Fruit fly (Drosophila melanogaster) whole organism, embryonic: ENCODE measurements around the gene Eip93F.

Source experiments
- B-H1 ChIP-seq: fragments of 200-800 bp; sonication (Bioruptor generic); IDR thresholded peaks from 3 replicates; pipeline ENCODE4 v1.3.6; 2022; ENCODE audit warnings: missing biosample characterization, missing genetic modification characterization
- CG10274 ChIP-seq: fragments of 200-800 bp; sonication (Bioruptor generic); optimal IDR thresholded peaks from 3 replicates; lab custom pipeline; 2017; ENCODE audit warnings: missing biosample characterization, mild to moderate bottlenecking, missing genetic modification characterization
- CG10979 ChIP-seq: fragments of 200-800 bp; sonication (Bioruptor generic); optimal IDR thresholded peaks from 2 replicates; lab custom pipeline; 2018; ENCODE audit warnings: missing biosample characterization, mild to moderate bottlenecking, missing genetic modification characterization, moderate library complexity
- CG15514 ChIP-seq: fragments of 200-800 bp; sonication (Bioruptor generic); optimal IDR thresholded peaks from 3 replicates; lab custom pipeline; 2017; ENCODE audit warnings: missing biosample characterization, missing genetic modification characterization, mild to moderate bottlenecking, moderate library complexity, missing genetic modification reagents
- CG16813 ChIP-seq: fragments of 200-800 bp; sonication (Bioruptor generic); IDR thresholded peaks from 3 replicates; pipeline ENCODE4 v1.3.6; 2022; ENCODE audit warnings: missing biosample characterization, missing genetic modification characterization; ENCODE audit not compliant: partially characterized antibody
- CG17802 ChIP-seq: fragments of 200-800 bp; sonication (Bioruptor generic); optimal IDR thresholded peaks from 2 replicates; lab custom pipeline; 2018; ENCODE audit warnings: missing biosample characterization, mild to moderate bottlenecking, missing genetic modification characterization, moderate library complexity
- CG3281 ChIP-seq: fragments of 200-800 bp; sonication (Bioruptor generic); optimal IDR thresholded peaks from 3 replicates; lab custom pipeline; 2017; ENCODE audit warnings: missing biosample characterization, mild to moderate bottlenecking, missing genetic modification characterization
- CG4404 ChIP-seq: fragments of 200-800 bp; sonication (Bioruptor generic); IDR thresholded peaks from 2 replicates; pipeline ENCODE4 v1.3.6; 2022; ENCODE audit warnings: missing biosample characterization, missing genetic modification characterization
- CG9215 ChIP-seq: fragments of 200-800 bp; sonication (Bioruptor generic); IDR thresholded peaks from 2 replicates; pipeline ENCODE4 v1.3.6; 2022; ENCODE audit warnings: missing biosample characterization, missing genetic modification characterization
- CG9609 ChIP-seq: fragments of 200-800 bp; sonication (Bioruptor generic); optimal IDR thresholded peaks from 3 replicates; lab custom pipeline; 2016; ENCODE audit warnings: missing biosample characterization, missing genetic modification characterization
- CkIIα-i1 ChIP-seq: fragments of 200-800 bp; sonication (Bioruptor generic); IDR thresholded peaks from 2 replicates; pipeline ENCODE4 v1.3.6; 2022; ENCODE audit warnings: missing biosample characterization, missing genetic modification characterization
- Dbx ChIP-seq: fragments of 200-800 bp; sonication (Bioruptor generic); IDR thresholded peaks from 3 replicates; pipeline ENCODE4 v1.3.6; 2022; ENCODE audit warnings: missing biosample characterization, missing genetic modification characterization
- Dfd ChIP-seq, 2 experiments: fragments of >200 bp; optimal IDR thresholded peaks; 2 replicates each; lab custom pipeline; 2017; ENCODE audit warnings: missing biosample characterization in 2 of 2, missing genetic modification characterization in 2 of 2
- Drgx ChIP-seq: fragments of 200-800 bp; sonication (Bioruptor generic); IDR thresholded peaks from 2 replicates; pipeline ENCODE4 v1.3.6; 2022; ENCODE audit warnings: missing biosample characterization, missing genetic modification characterization
- ERR ChIP-seq: fragments of 200-800 bp; sonication (Bioruptor generic); optimal IDR thresholded peaks from 2 replicates; lab custom pipeline; 2016; ENCODE audit warnings: missing biosample characterization, missing genetic modification characterization
- Hey ChIP-seq: fragments of 200-800 bp; sonication (Bioruptor generic); optimal IDR thresholded peaks from 3 replicates; lab custom pipeline; 2018; ENCODE audit warnings: missing biosample characterization, mild to moderate bottlenecking, missing genetic modification characterization
- Hmx ChIP-seq: fragments of 200-800 bp; sonication (Bioruptor generic); optimal IDR thresholded peaks from 2 replicates; lab custom pipeline; 2016; ENCODE audit warnings: missing biosample characterization, missing genetic modification characterization
- Hr3 ChIP-seq: fragments of 200-800 bp; sonication (Bioruptor generic); optimal IDR thresholded peaks from 3 replicates; lab custom pipeline; 2016; ENCODE audit warnings: missing biosample characterization, missing genetic modification characterization
- Nf-YC ChIP-seq: fragments of 200-800 bp; optimal IDR thresholded peaks from 3 replicates; lab custom pipeline; 2019; ENCODE audit warnings: missing biosample characterization, mild to moderate bottlenecking, missing genetic modification characterization, moderate library complexity
- Trl ChIP-seq, 3 experiments: fragments of >200 bp in 2 of 3; fragments of 200-800 bp in 1 of 3; sonication (Bioruptor generic) in 1 of 3; optimal IDR thresholded peaks; 2 replicates in 1 of 3; 3 replicates in 2 of 3; lab custom pipeline; 2016 to 2017; ENCODE audit warnings: missing biosample characterization in 1 of 3, missing genetic modification characterization in 1 of 3
- ara ChIP-seq: fragments of 200-800 bp; sonication (Bioruptor generic); IDR thresholded peaks from 2 replicates; pipeline ENCODE4 v1.3.6; 2022; ENCODE audit warnings: missing biosample characterization, missing genetic modification characterization
- bcd ChIP-seq: fragments of 200-800 bp; sonication (Bioruptor generic); optimal IDR thresholded peaks from 2 replicates; lab custom pipeline; 2017; ENCODE audit warnings: missing biosample characterization, mild to moderate bottlenecking, missing genetic modification characterization
- bsh ChIP-seq, 2 experiments: fragments of 200-800 bp; sonication (Bioruptor generic); optimal IDR thresholded peaks; 2 replicates each; lab custom pipeline; 2017 to 2018; ENCODE audit warnings: mild to moderate bottlenecking in 2 of 2, missing biosample characterization in 2 of 2, missing genetic modification characterization in 2 of 2, moderate library complexity in 1 of 2
- corto ChIP-seq: fragments of 200-800 bp; sonication (Bioruptor generic); optimal IDR thresholded peaks from 2 replicates; lab custom pipeline; 2016; ENCODE audit warnings: missing biosample characterization, mild to moderate bottlenecking, missing genetic modification characterization, moderate library complexity
- ewg ChIP-seq: fragments of 200-800 bp; sonication (Bioruptor generic); optimal IDR thresholded peaks from 3 replicates; lab custom pipeline; 2017; ENCODE audit warnings: mild to moderate bottlenecking, missing biosample characterization, missing genetic modification reagents, missing genetic modification characterization
- lov ChIP-seq, 2 experiments: fragments of 200-800 bp in 1 of 2; fragments of >200 bp in 1 of 2; sonication (Bioruptor generic) in 1 of 2; IDR thresholded peaks in 1 of 2; optimal IDR thresholded peaks in 1 of 2; 2 replicates in 1 of 2; 3 replicates in 1 of 2; pipeline versions ENCODE4 v1.3.6 to Lab custom; 2017 to 2022; ENCODE audit warnings: missing biosample characterization in 1 of 2, missing genetic modification characterization in 1 of 2
- mam ChIP-seq: fragments of 200-800 bp; sonication (Bioruptor generic); optimal IDR thresholded peaks from 3 replicates; lab custom pipeline; 2016; ENCODE audit warnings: missing biosample characterization, missing genetic modification characterization
- nau ChIP-seq: fragments of 200-800 bp; sonication (Bioruptor generic); optimal IDR thresholded peaks from 3 replicates; lab custom pipeline; 2017; ENCODE audit warnings: missing biosample characterization, mild to moderate bottlenecking, missing genetic modification characterization, missing genetic modification reagents
- nom ChIP-seq: fragments of 200-800 bp; sonication (Bioruptor generic); optimal IDR thresholded peaks from 2 replicates; lab custom pipeline; 2017; ENCODE audit warnings: missing biosample characterization, missing genetic modification characterization, mild to moderate bottlenecking, moderate library complexity, missing genetic modification reagents
- pnt ChIP-seq: fragments of 200-800 bp; sonication (Bioruptor generic); optimal IDR thresholded peaks from 3 replicates; lab custom pipeline; 2016; ENCODE audit warnings: missing biosample characterization, missing genetic modification characterization
- pros ChIP-seq: fragments of 200-800 bp; sonication (Bioruptor generic); optimal IDR thresholded peaks from 3 replicates; lab custom pipeline; 2019; ENCODE audit warnings: missing biosample characterization, mild to moderate bottlenecking, missing genetic modification characterization, moderate library complexity
- pum ChIP-seq: fragments of 200-800 bp; sonication (Bioruptor generic); optimal IDR thresholded peaks from 2 replicates; lab custom pipeline; 2016; ENCODE audit warnings: missing biosample characterization, missing genetic modification characterization
- slou ChIP-seq: fragments of 200-800 bp; sonication (Bioruptor generic); optimal IDR thresholded peaks from 3 replicates; lab custom pipeline; 2016; ENCODE audit warnings: missing biosample characterization, missing genetic modification characterization
- toy ChIP-seq: fragments of 200-800 bp; sonication (Bioruptor generic); IDR thresholded peaks from 2 replicates; pipeline ENCODE4 v1.3.6; 2022; ENCODE audit warnings: missing biosample characterization, missing genetic modification characterization
- z ChIP-seq: fragments of 200-800 bp; sonication (Bioruptor generic); IDR thresholded peaks from 3 replicates; pipeline ENCODE4 v1.3.6; 2022; ENCODE audit warnings: missing biosample characterization, missing genetic modification characterization

Gene Eip93F

dm6 chr3R:21971141-21971540, 22.2 kb downstream of the Eip93F start:
- TF ChIP-seq CG16813 (GFP tag; lab: Robert Waterston, UW) = no peak
- peak; percentile 91 for TF ChIP-seq z (GFP tag; lab: Robert Waterston, UW)
- TF ChIP-seq, all 482 proteins: peak for 1

- TF ChIP-seq CkIIα-i1 (GFP tag; lab: Robert Waterston, UW) (no peak), pnt (GFP tag; lab: Kevin White, UChicago) (no peak), Hey (tag; lab: Kevin White, UChicago) (no peak), nau (GFP tag; lab: Kevin White, UChicago) (no peak), Nf-YC (tag; lab: Kevin White, UChicago) (no peak), CG15514 (no peak), pum (GFP tag; lab: Kevin White, UChicago) (no peak), Dbx (GFP tag; lab: Robert Waterston, UW) (no peak), lov (optimal IDR thresholded peaks at IDR 0.05; lab: Kevin White, UChicago) (no peak), lov (GFP tag; IDR thresholded peaks at IDR 0.05; lab: Robert Waterston, UW) (no peak), CG3281 (GFP tag; lab: Kevin White, UChicago) (no peak), ara (no peak), bcd (GFP tag; lab: Kevin White, UChicago) (no peak), corto (no peak), bsh (GFP tag; optimal IDR thresholded peaks at IDR 0.05; lab: Kevin White, UChicago) (no peak)
These were observed 22.6 kb downstream of the Eip93F start for dm6 chr3R:21971553-21971952.

dm6 chr3R:21972069-21972468, 23.2 kb downstream of the Eip93F start:
- TF ChIP-seq Drgx (GFP tag; lab: Robert Waterston, UW) = peak; percentile 93
- TF ChIP-seq slou (GFP tag; lab: Kevin White, UChicago) = no peak
- TF ChIP-seq nom (GFP tag; lab: Kevin White, UChicago) = peak; percentile 99
- peak; percentile 33 for TF ChIP-seq ewg
- peak; percentile 16 to 37 for TF ChIP-seq Trl (optimal IDR thresholded peaks at IDR 0.05; lab: Kevin White, UChicago)
- no peak for TF ChIP-seq Trl (GFP tag; optimal IDR thresholded peaks at IDR 0.05; lab: Kevin White, UChicago)
- no peak for TF ChIP-seq B-H1 (GFP tag; lab: Robert Waterston, UW)
- TF ChIP-seq Hr3 (GFP tag; lab: Kevin White, UChicago) = no peak
- TF ChIP-seq bsh (GFP tag; optimal IDR thresholded peaks at IDR 0.05; lab: Kevin White, UChicago) = peak in 1 of 2 experiments; percentile 99
- no peak for TF ChIP-seq pros (GFP tag; lab: Kevin White, UChicago)
- TF ChIP-seq CG10274 = no peak
- no peak for TF ChIP-seq CG17802 (tag; lab: Kevin White, UChicago)
- TF ChIP-seq z (GFP tag; lab: Robert Waterston, UW) = peak; percentile 4; the same call in 2 of the 3 replicates
- TF ChIP-seq CG10979 = no peak

dm6 chr3R:21973029-21973428, 24.1 kb downstream of the Eip93F start:
- TF ChIP-seq toy (GFP tag; lab: Robert Waterston, UW) (no peak), ERR (GFP tag; lab: Kevin White, UChicago) (no peak), CG9215 (GFP tag; lab: Robert Waterston, UW) (no peak), Hmx (no peak)
- TF ChIP-seq, all 482 proteins: peak for 0

- TF ChIP-seq Dfd (GFP tag; optimal IDR thresholded peaks at IDR 0.05; lab: Kevin White, UChicago) (no peak), CG9609 (no peak), nom (GFP tag; lab: Kevin White, UChicago) (peak; percentile 4), CG4404 (no peak), mam (GFP tag; lab: Kevin White, UChicago) (no peak)
These were observed 27.5 kb downstream of the Eip93F start for dm6 chr3R:21976355-21976858.
